Worm (Caenorhabditis elegans) whole organism, early embryonic: ENCODE measurements around the gene T09F5.10.

ENCODE experiments used
- B0310.2 ChIP-seq: sonication (generic microtip); optimal IDR thresholded peaks from 2 replicates; lab custom pipeline; 2016; ENCODE audit warnings: mild to moderate bottlenecking, missing genetic modification characterization, missing compliant biosample characterization
- F13C5.2 ChIP-seq: sonication (generic microtip); optimal IDR thresholded peaks from 2 replicates; lab custom pipeline; 2017; ENCODE audit warnings: mild to moderate bottlenecking, missing genetic modification characterization, inconsistent platforms, missing compliant biosample characterization
- aly-1 ChIP-seq: sonication (generic microtip); optimal IDR thresholded peaks from 2 replicates; lab custom pipeline; 2016; ENCODE audit warnings: missing genetic modification characterization, missing compliant biosample characterization
- ama-1 ChIP-seq: fragments of 150-350 bp; optimal IDR thresholded peaks from 2 replicates; lab custom pipeline; 2014
- ceh-13 ChIP-seq: fragments of 200-800 bp; sonication (Bioruptor generic); optimal IDR thresholded peaks from 2 replicates; lab custom pipeline; 2018; ENCODE audit warnings: mild to moderate bottlenecking, missing genetic modification characterization, missing compliant biosample characterization
- ceh-36 ChIP-seq: sonication (generic microtip); optimal IDR thresholded peaks from 2 replicates; lab custom pipeline; 2016; ENCODE audit warnings: missing genetic modification characterization, inconsistent platforms, missing compliant biosample characterization
- ets-7 ChIP-seq: sonication (generic microtip); optimal IDR thresholded peaks from 2 replicates; lab custom pipeline; 2016; ENCODE audit warnings: missing genotype, missing genetic modification characterization, missing compliant biosample characterization
- flt-1 ChIP-seq: fragments of 200-800 bp; sonication (Bioruptor generic); IDR thresholded peaks from 2 replicates; pipeline ENCODE4 v1.3.6; 2022; ENCODE audit warnings: missing genetic modification characterization, missing compliant biosample characterization
- hmbx-1 ChIP-seq: sonication (generic microtip); optimal IDR thresholded peaks from 2 replicates; lab custom pipeline; 2016; ENCODE audit warnings: mild to moderate bottlenecking, missing genetic modification characterization, missing compliant biosample characterization
- hmg-4 ChIP-seq: fragments of 200-800 bp; sonication (Bioruptor generic); optimal IDR thresholded peaks from 2 replicates; lab custom pipeline; 2018; ENCODE audit warnings: mild to moderate bottlenecking, missing genetic modification characterization, missing compliant biosample characterization
- hnd-1 ChIP-seq: sonication (generic microtip); optimal IDR thresholded peaks from 2 replicates; lab custom pipeline; 2016; ENCODE audit warnings: missing genetic modification characterization, missing compliant biosample characterization
- pes-1 ChIP-seq: fragments of 200-800 bp; sonication (Bioruptor generic); IDR thresholded peaks from 2 replicates; pipeline ENCODE4 v1.3.6; 2022; ENCODE audit warnings: missing genetic modification reagents, missing genetic modification characterization, missing compliant biosample characterization
- scrt-1 ChIP-seq: fragments of 200-800 bp; sonication (Bioruptor generic); IDR thresholded peaks from 2 replicates; pipeline ENCODE4 v1.3.6; 2022; ENCODE audit warnings: missing genetic modification characterization, missing compliant biosample characterization
- sea-1 ChIP-seq: fragments of 200-800 bp; sonication (Bioruptor generic); conservative IDR thresholded peaks from 2 replicates; pipeline ENCODE4 v1.3.6; 2022; ENCODE audit warnings: missing genetic modification characterization, missing compliant biosample characterization
- tbx-11 ChIP-seq: fragments of 200-800 bp; sonication (Bioruptor generic); IDR thresholded peaks from 2 replicates; pipeline ENCODE4 v1.3.6; 2022; ENCODE audit warnings: missing genetic modification characterization, missing compliant biosample characterization
- tbx-37 ChIP-seq: fragments of 200-800 bp; sonication (Bioruptor generic); conservative IDR thresholded peaks from 2 replicates; pipeline ENCODE4 v1.3.6; 2022; ENCODE audit warnings: missing genetic modification reagents, missing genetic modification characterization, missing compliant biosample characterization
- tra-4 ChIP-seq: sonication (generic microtip); optimal IDR thresholded peaks from 2 replicates; lab custom pipeline; 2017; ENCODE audit warnings: missing genetic modification characterization, missing compliant biosample characterization

The T09F5.10 gene

DNA sequence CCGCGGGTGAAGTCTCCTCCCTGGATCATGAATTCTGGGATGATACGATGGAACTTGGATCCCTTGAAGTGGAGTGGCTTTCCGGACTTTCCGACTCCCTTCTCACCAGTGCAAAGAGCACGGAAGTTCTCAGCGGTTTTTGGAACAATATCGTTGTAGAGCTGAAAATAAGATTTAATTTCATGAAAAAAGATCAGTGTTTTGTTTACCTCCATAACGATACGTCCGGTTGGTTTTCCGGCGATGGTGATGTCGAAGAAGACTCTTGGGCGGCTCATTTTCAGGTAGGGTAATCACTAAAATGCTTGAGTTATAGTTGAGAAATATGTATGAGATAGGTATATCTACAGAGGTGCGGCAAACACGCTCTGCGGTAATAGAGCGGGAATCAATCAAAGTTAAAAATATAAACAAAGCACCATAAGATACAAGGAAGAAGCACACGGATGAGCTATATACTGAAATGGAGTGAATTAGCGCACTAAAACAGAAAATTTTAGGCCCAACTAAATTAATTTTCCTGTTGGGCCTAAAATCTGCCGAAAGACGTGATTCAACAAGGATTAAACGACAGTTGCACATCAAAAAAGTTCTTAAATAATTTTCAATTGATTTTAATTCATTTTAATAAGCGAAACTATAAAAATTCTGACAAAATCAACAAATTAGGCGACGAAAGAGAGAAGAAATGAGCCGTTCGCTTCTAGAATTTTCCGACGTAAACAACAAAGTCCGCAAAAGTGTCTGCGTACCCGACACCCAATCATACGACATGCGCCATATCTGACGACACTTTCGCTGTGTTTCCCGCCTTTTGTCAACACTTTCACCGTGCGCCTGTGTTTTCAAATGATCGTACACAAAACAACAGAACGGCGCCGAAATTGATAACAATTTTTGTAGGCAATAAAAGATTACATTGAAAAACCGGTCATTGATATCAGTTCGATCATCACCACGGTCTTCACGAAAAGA lies 7.5 kb downstream of the T09F5.10 start, which contains the start of the genes cyn-7 and bath-36:
Gene cyn-7, minus strand, starts transcription at position 296 of the 975 bp plus-strand sequence.
Gene bath-36, plus strand, starts transcription at position 806 of the 975 bp plus-strand sequence.
- TF ChIP-seq ceh-13 (GFP tag; lab: Kevin White, UChicago) (no peak), tbx-37 (GFP tag; lab: Robert Waterston, UW) (no peak), flt-1 (GFP tag; lab: Robert Waterston, UW) (no peak), aly-1 (tag; lab: Kevin White, UChicago) (no peak), tra-4 (no peak), ceh-36 (tag; lab: Kevin White, UChicago) (no peak), hnd-1 (tag; lab: Kevin White, UChicago) (no peak), tbx-11 (no peak)

DNA sequence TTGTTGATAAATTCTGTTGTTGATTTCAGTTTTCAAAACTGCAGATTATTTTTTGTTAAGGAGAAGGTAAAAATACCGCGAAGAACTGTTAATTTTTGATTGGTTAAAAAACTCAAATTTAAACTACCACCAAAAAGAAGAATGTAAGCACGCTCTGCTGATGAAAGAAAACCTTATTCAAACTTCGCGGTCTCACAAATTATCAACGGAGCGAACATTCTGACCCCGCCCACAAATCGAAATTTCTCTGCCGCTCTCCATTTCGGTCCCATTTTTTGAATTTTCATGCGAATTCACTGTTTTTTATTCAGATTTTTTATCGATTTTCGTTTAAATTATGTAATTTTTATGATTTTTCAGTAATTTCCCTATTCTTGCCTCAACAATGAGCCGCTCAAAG lies 9.7 kb downstream of the T09F5.10 start, which contains the start of gene cyn-3:
Gene cyn-3, plus strand, starts transcription at position 361 of the 400 bp plus-strand sequence.
- TF ChIP-seq tra-4: no peak
- no peak for TF ChIP-seq ceh-13 (GFP tag; lab: Kevin White, UChicago)
- TF ChIP-seq ama-1 (lab: Kevin White, UChicago): no peak
- no peak for TF ChIP-seq hnd-1 (tag; lab: Kevin White, UChicago)
- TF ChIP-seq ets-7 (tag; lab: Kevin White, UChicago): no peak
- no peak for TF ChIP-seq aly-1 (tag; lab: Kevin White, UChicago)
- TF ChIP-seq tbx-37 (GFP tag; lab: Robert Waterston, UW): no peak
- no peak for TF ChIP-seq flt-1 (GFP tag; lab: Robert Waterston, UW)
- TF ChIP-seq scrt-1 (GFP tag; lab: Robert Waterston, UW): no peak

DNA sequence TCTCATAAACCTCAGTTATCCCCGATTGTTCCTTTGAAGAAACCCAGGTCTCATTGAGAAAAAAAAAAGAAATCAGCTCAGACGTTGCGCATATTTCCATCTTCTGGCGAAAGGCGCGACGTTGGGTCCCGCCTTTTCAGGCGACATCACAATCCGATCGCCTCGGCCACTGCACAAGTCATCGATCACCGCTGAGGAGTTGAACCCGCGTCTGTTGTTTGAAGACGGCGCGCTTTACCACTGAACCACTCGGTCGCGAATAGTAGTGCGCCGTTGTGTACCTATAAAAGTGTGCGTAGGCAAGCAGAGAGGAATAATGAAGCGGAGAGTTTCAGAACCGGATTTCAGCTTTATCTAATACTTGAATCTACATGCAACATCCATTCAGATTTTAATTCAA lies 11.0 kb downstream of the T09F5.10 start, which contains the start of gene Y75B12B.11:
Gene Y75B12B.11, plus strand, starts transcription at position 394 of the 400 bp plus-strand sequence.
- peak; percentile 85 for TF ChIP-seq ceh-36 (tag; lab: Kevin White, UChicago)
- peak; percentile 94 for TF ChIP-seq sea-1 (GFP tag; lab: Robert Waterston, UW)
- TF ChIP-seq hmg-4: peak; percentile 97
- TF ChIP-seq scrt-1 (GFP tag; lab: Robert Waterston, UW): peak; percentile 93
- TF ChIP-seq tra-4: peak; percentile 87
- TF ChIP-seq hnd-1 (tag; lab: Kevin White, UChicago): peak; percentile 76
- peak; percentile 92 for TF ChIP-seq B0310.2 (tag; lab: Kevin White, UChicago)
- TF ChIP-seq aly-1 (tag; lab: Kevin White, UChicago): peak; percentile 96
- peak; percentile 67 for TF ChIP-seq hmbx-1 (tag; lab: Kevin White, UChicago)
- TF ChIP-seq flt-1 (GFP tag; lab: Robert Waterston, UW): peak; percentile 91
- TF ChIP-seq ama-1 (lab: Kevin White, UChicago): peak; percentile 48
- peak; percentile 80 for TF ChIP-seq tbx-37 (GFP tag; lab: Robert Waterston, UW)
- TF ChIP-seq ets-7 (tag; lab: Kevin White, UChicago): peak; percentile 88
- peak; percentile 91 for TF ChIP-seq tbx-11
- TF ChIP-seq pes-1 (GFP tag; lab: Robert Waterston, UW): peak; percentile 94
- TF ChIP-seq F13C5.2 (tag; lab: Kevin White, UChicago): peak; percentile 97
- TF ChIP-seq ceh-13 (GFP tag; lab: Kevin White, UChicago): peak; percentile 89

DNA sequence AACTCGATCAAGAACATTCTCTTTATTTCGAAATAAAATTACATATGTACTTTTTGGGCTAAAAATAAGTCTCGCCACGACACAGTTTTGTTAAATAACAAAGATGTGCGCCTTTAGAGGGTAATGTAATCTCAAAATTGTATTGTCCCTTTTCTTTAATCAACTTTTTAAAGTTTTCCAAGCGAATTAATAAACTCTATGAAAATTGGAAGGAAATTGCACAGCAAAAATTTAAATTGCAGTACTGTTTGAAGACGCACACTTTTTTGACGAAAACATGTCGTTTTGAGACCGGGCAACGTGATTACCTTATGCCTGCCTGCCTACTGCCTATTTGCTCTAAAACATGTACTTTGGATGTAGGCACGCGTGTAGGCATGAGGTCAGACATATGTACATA lies 12.1 kb downstream of the T09F5.10 start:
- TF ChIP-seq ets-7 (tag; lab: Kevin White, UChicago) (no peak), flt-1 (GFP tag; lab: Robert Waterston, UW) (no peak), hnd-1 (tag; lab: Kevin White, UChicago) (no peak), pes-1 (GFP tag; lab: Robert Waterston, UW) (no peak), tbx-11 (no peak), F13C5.2 (tag; lab: Kevin White, UChicago) (no peak), hmg-4 (no peak), sea-1 (GFP tag; lab: Robert Waterston, UW) (no peak), aly-1 (tag; lab: Kevin White, UChicago) (no peak), B0310.2 (tag; lab: Kevin White, UChicago) (no peak), tra-4 (no peak), ceh-36 (tag; lab: Kevin White, UChicago) (no peak)

DNA sequence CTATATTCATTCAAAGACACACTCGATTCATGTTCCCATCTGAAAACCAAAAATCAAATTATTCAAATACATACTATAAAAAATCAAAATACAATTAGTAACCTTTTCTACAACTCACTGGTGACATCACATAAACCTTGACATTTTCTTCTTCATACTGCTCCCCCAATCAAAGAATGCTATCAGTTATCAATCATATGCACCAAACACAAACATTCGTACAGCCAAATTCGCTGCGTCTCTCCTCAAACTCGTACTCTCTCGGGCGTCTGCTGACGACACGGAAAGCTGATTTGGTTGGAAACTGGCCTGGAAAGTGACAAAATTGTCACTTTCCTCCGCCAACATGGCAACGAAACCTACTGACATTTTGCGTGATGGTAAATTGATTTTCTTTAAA lies 12.5 kb downstream of the T09F5.10 start, which contains the start of gene plc-2:
Gene plc-2, plus strand, starts transcription at position 196 of the 400 bp plus-strand sequence.
- TF ChIP-seq sea-1 (GFP tag; lab: Robert Waterston, UW): no peak
- TF ChIP-seq F13C5.2 (tag; lab: Kevin White, UChicago): no peak

DNA sequence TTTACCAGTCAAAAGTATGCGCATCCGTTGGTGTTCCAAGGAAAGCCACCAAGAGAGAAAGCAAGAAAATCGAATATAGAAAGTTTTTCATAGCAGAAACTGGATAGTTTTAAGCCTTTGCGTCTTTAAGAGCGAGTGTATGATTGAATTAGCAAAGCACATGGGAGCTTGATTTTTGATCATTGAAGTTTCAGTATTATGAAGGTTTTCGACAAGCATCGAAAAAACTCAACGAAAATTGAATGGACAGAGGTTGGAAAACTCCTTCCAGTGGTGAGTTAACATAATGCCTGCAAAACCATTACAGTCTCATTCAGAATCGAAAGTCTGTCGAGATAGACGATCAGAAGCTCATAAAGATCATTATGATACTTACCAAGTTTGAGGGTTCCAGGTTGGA lies 14.1 kb downstream of the T09F5.10 start, which contains the start of gene Y75B12B.13:
Gene Y75B12B.13, minus strand, starts transcription at position 101 of the 400 bp plus-strand sequence.
- TF ChIP-seq ets-7 (tag; lab: Kevin White, UChicago): no peak
- TF ChIP-seq ceh-13 (GFP tag; lab: Kevin White, UChicago): no peak
- no peak for TF ChIP-seq flt-1 (GFP tag; lab: Robert Waterston, UW)

DNA sequence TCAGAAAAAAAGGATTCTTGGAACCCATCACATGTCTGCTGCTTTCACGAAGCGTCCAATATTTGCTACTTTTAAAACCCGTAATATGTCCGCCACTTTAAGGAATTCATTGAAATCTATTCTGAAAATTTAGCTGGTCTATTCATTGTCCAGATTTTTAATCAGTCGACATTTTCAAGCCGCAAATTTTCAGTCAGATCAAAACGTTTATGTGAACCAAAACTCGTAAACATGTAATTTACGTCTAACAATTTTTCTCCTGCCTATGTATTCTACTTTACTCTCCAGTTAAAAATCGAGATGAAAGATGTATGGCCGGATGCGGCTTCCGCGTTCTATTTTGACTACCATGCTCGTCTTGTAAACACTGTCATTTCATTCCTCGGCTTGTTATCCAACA lies 18.1 kb downstream of the T09F5.10 start, which contains the start of gene srw-1:
Gene srw-1, plus strand, starts transcription at position 301 of the 400 bp plus-strand sequence.
- TF ChIP-seq B0310.2 (tag; lab: Kevin White, UChicago) (no peak), ceh-13 (GFP tag; lab: Kevin White, UChicago) (no peak), hmbx-1 (tag; lab: Kevin White, UChicago) (no peak), ets-7 (tag; lab: Kevin White, UChicago) (no peak), scrt-1 (GFP tag; lab: Robert Waterston, UW) (no peak), sea-1 (GFP tag; lab: Robert Waterston, UW) (no peak), flt-1 (GFP tag; lab: Robert Waterston, UW) (no peak), F13C5.2 (tag; lab: Kevin White, UChicago) (no peak), pes-1 (GFP tag; lab: Robert Waterston, UW) (no peak), hmg-4 (no peak), hnd-1 (tag; lab: Kevin White, UChicago) (no peak), aly-1 (tag; lab: Kevin White, UChicago) (no peak), ama-1 (lab: Kevin White, UChicago) (no peak), tbx-37 (GFP tag; lab: Robert Waterston, UW) (no peak), ceh-36 (tag; lab: Kevin White, UChicago) (no peak), tbx-11 (no peak)
